Worm (Caenorhabditis elegans) whole organism, L1 larva: ENCODE measurements around the gene marg-1.

Source experiments
- C04F5.9 ChIP-seq: sonication (generic microtip); optimal IDR thresholded peaks from 2 replicates; lab custom pipeline; 2016; ENCODE audit warnings: missing genetic modification characterization, missing compliant biosample characterization
- Y116A8C.19 ChIP-seq: sonication (generic microtip); optimal IDR thresholded peaks from 2 replicates; lab custom pipeline; 2016; ENCODE audit warnings: missing compliant biosample characterization, missing genetic modification characterization, borderline replicate concordance
- ama-1 ChIP-seq: fragments of 150-350 bp; optimal IDR thresholded peaks from 2 replicates; lab custom pipeline; 2014
- blmp-1 ChIP-seq: fragments of 150-350 bp; optimal IDR thresholded peaks from 2 replicates; lab custom pipeline; 2014; ENCODE audit warnings: missing biosample characterization, missing genetic modification characterization
- ceh-90 ChIP-seq: sonication (generic microtip); optimal IDR thresholded peaks from 2 replicates; lab custom pipeline; 2016; ENCODE audit warnings: missing genetic modification characterization, missing compliant biosample characterization
- egl-13 ChIP-seq: sonication (generic microtip); optimal IDR thresholded peaks from 2 replicates; lab custom pipeline; 2016; ENCODE audit warnings: missing genotype, missing genetic modification reagents, missing genetic modification characterization, missing compliant biosample characterization
- egl-27 ChIP-seq, 2 experiments: fragments of 150-350 bp in 1 of 2; sonication (generic microtip); optimal IDR thresholded peaks; 3 replicates each; lab custom pipeline; 2017 to 2018; ENCODE audit warnings: missing biosample characterization in 2 of 2, missing genetic modification characterization in 2 of 2, missing genetic modification reagents in 2 of 2
- elt-2 ChIP-seq: sonication (generic microtip); optimal IDR thresholded peaks from 2 replicates; lab custom pipeline; 2016; ENCODE audit warnings: missing genetic modification characterization, mild to moderate bottlenecking, inconsistent platforms, missing compliant biosample characterization, missing genetic modification reagents
- elt-3 ChIP-seq, 6 experiments: fragments of 150-350 bp in 1 of 6; sonication (generic microtip); optimal IDR thresholded peaks; 2 replicates each; lab custom pipeline; 2017 to 2018; ENCODE audit warnings: missing biosample characterization in 6 of 6, missing genetic modification characterization in 6 of 6, inconsistent platforms in 1 of 6
- fkh-10 ChIP-seq: sonication (generic microtip); optimal IDR thresholded peaks from 2 replicates; lab custom pipeline; 2017; ENCODE audit warnings: missing biosample characterization, missing genetic modification reagents, missing genetic modification characterization
- fkh-8 ChIP-seq: sonication (generic microtip); optimal IDR thresholded peaks from 2 replicates; lab custom pipeline; 2016; ENCODE audit warnings: mild to moderate bottlenecking, missing genetic modification characterization, missing compliant biosample characterization
- fos-1 ChIP-seq: fragments of 150-350 bp; optimal IDR thresholded peaks from 2 replicates; lab custom pipeline; 2014; ENCODE audit warnings: missing biosample characterization, missing genetic modification characterization
- grh-1 ChIP-seq: fragments of 200-800 bp; sonication (Bioruptor generic); IDR thresholded peaks from 2 replicates; pipeline ENCODE4 v1.3.6; 2022; ENCODE audit warnings: missing genetic modification reagents, missing genetic modification characterization, missing compliant biosample characterization
- hlh-4 ChIP-seq: sonication (generic microtip); optimal IDR thresholded peaks from 2 replicates; lab custom pipeline; 2016; ENCODE audit warnings: mild to moderate bottlenecking, missing genetic modification characterization, missing compliant biosample characterization
- lin-14 ChIP-seq: fragments of 200-800 bp; sonication (Bioruptor generic); optimal IDR thresholded peaks from 2 replicates; lab custom pipeline; 2018; ENCODE audit warnings: mild to moderate bottlenecking, missing genetic modification characterization, moderate library complexity, missing compliant biosample characterization
- lin-15B ChIP-seq: fragments of 150-350 bp; sonication (generic microtip); optimal IDR thresholded peaks from 3 replicates; lab custom pipeline; 2014; ENCODE audit warnings: missing biosample characterization, missing genetic modification characterization
- lin-35 ChIP-seq, 2 experiments: fragments of 150-350 bp; optimal IDR thresholded peaks; 2 replicates each; lab custom pipeline; 2014; ENCODE audit warnings: missing biosample characterization in 2 of 2, missing genetic modification characterization in 2 of 2, missing genetic modification reagents in 2 of 2
- lsy-2 ChIP-seq, 2 experiments: fragments of 150-350 bp; optimal IDR thresholded peaks; 2 replicates each; lab custom pipeline; 2014; ENCODE audit warnings: missing biosample characterization in 2 of 2, missing genetic modification characterization in 2 of 2
- mdl-1 ChIP-seq, 2 experiments: fragments of 150-350 bp; optimal IDR thresholded peaks; 2 replicates each; lab custom pipeline; 2014 to 2017; ENCODE audit warnings: missing biosample characterization in 2 of 2, missing genetic modification characterization in 2 of 2, inconsistent platforms in 1 of 2
- nhr-11 ChIP-seq: fragments of 150-350 bp; optimal IDR thresholded peaks from 2 replicates; lab custom pipeline; 2014; ENCODE audit warnings: missing biosample characterization, missing genetic modification characterization
- nhr-12 ChIP-seq: sonication (generic microtip); optimal IDR thresholded peaks from 2 replicates; lab custom pipeline; 2017; ENCODE audit warnings: missing biosample characterization, missing genetic modification characterization
- nhr-20 ChIP-seq: sonication (generic microtip); optimal IDR thresholded peaks from 2 replicates; lab custom pipeline; 2016; ENCODE audit warnings: mild to moderate bottlenecking, missing genetic modification characterization, missing compliant biosample characterization
- nhr-71 ChIP-seq: sonication (generic microtip); optimal IDR thresholded peaks from 2 replicates; lab custom pipeline; 2016; ENCODE audit warnings: mild to moderate bottlenecking, missing genetic modification characterization, moderate library complexity, missing compliant biosample characterization
- nhr-85 ChIP-seq: sonication (generic microtip); peaks from one replicate; lab custom pipeline; 2016; ENCODE audit warnings: missing genetic modification characterization, inconsistent platforms, missing compliant biosample characterization
- nhr-90 ChIP-seq: sonication (generic microtip); optimal IDR thresholded peaks from 2 replicates; lab custom pipeline; 2016; ENCODE audit warnings: mild to moderate bottlenecking, missing genetic modification characterization, missing compliant biosample characterization; ENCODE audit not compliant: poor library complexity
- pqm-1 ChIP-seq: sonication (generic microtip); optimal IDR thresholded peaks from 3 replicates; lab custom pipeline; 2017; ENCODE audit warnings: missing biosample characterization, missing genetic modification characterization
- snu-23 ChIP-seq: sonication (generic microtip); optimal IDR thresholded peaks from 2 replicates; lab custom pipeline; 2016; ENCODE audit warnings: missing genetic modification characterization, missing compliant biosample characterization
- sptf-1 ChIP-seq: fragments of 150-350 bp; optimal IDR thresholded peaks from 2 replicates; lab custom pipeline; 2014; ENCODE audit warnings: missing biosample characterization, missing genetic modification characterization
- tlp-1 ChIP-seq: fragments of 150-350 bp; optimal IDR thresholded peaks from 2 replicates; lab custom pipeline; 2014; ENCODE audit warnings: missing biosample characterization, missing genetic modification characterization
- unc-30 ChIP-seq: sonication (generic microtip); optimal IDR thresholded peaks from 2 replicates; lab custom pipeline; 2017; ENCODE audit warnings: missing biosample characterization, missing genetic modification characterization
- unc-86 ChIP-seq: sonication (generic microtip); optimal IDR thresholded peaks from 2 replicates; lab custom pipeline; 2016; ENCODE audit warnings: missing genetic modification characterization, missing compliant biosample characterization
- unc-98 ChIP-seq: fragments of 200-800 bp; sonication (Bioruptor generic); IDR thresholded peaks from 2 replicates; pipeline ENCODE4 v1.3.6; 2022; ENCODE audit warnings: missing genetic modification characterization, missing compliant biosample characterization
- vab-15 ChIP-seq: sonication (generic microtip); optimal IDR thresholded peaks from 2 replicates; lab custom pipeline; 2017; ENCODE audit warnings: missing genotype, mild to moderate bottlenecking, missing genetic modification characterization, missing compliant biosample characterization
- zip-4 ChIP-seq: fragments of 200-800 bp; sonication (Bioruptor generic); optimal IDR thresholded peaks from 2 replicates; lab custom pipeline; 2018; ENCODE audit warnings: mild to moderate bottlenecking, missing genetic modification characterization, moderate library complexity, missing compliant biosample characterization
- ztf-11 ChIP-seq, 2 experiments: sonication (generic microtip); optimal IDR thresholded peaks; 2 replicates each; lab custom pipeline; 2016 to 2017; ENCODE audit warnings: missing genetic modification characterization in 2 of 2, missing biosample characterization in 1 of 2, missing compliant biosample characterization in 1 of 2
- ztf-4 ChIP-seq: fragments of 150-350 bp; optimal IDR thresholded peaks from 2 replicates; lab custom pipeline; 2014; ENCODE audit warnings: missing biosample characterization, missing genetic modification characterization

Gene marg-1

DNA sequence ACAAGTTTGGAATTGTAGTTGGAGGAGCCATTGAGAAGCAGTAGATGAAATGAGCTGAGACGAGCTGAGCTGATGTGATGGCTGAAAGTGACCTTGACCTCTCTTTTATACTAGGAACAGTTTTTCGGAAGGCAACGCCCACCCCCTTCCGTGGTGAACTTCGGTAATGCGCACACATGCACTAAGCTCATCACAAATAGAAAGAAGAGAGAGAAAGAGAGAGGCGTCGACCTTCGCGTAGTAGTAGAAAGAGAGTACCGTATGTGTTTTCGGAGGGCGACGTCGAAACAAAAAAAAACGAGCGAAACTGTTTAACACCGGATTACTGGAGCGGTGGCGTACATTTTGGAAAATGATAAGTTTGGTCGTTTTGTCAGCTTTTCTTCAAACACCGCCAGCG lies at the start of gene marg-1:
marg-1 (minus strand) TSS at position 101 of the 400 bp plus-strand sequence.
- TF ChIP-seq vab-15 (tag; lab: Kevin White, UChicago) (no peak), lin-14 (GFP tag; lab: Kevin White, UChicago) (peak; percentile 3), nhr-11 (tag; lab: Kevin White, UChicago) (no peak), zip-4 (GFP tag; lab: Kevin White, UChicago) (no peak), ztf-4 (tag; lab: Kevin White, UChicago) (no peak)

ce11 chrX:3829605-3830004 lies 48.7 kb upstream of the marg-1 start:
- TF ChIP-seq sptf-1 (tag; lab: Kevin White, UChicago) (no peak), lin-35 (GFP tag; optimal IDR thresholded peaks at IDR 0.05; lab: Kevin White, UChicago) (peak in 1 of 2 experiments; percentile 42), ama-1 (no peak), blmp-1 (tag; lab: Kevin White, UChicago) (peak; percentile 51), snu-23 (GFP tag; lab: Kevin White, UChicago) (peak; percentile 0), lsy-2 (tag; optimal IDR thresholded peaks at IDR 0.05; lab: Kevin White, UChicago) (peak in 1 of 2 experiments; percentile 52), elt-3 (tag; optimal IDR thresholded peaks at IDR 0.05; lab: Kevin White, UChicago) (peak in 2 of 6 experiments; percentile 26 to 56), nhr-20 (tag; lab: Kevin White, UChicago) (peak; percentile 38), mdl-1 (tag; optimal IDR thresholded peaks at IDR 0.05; lab: Kevin White, UChicago) (peak in 1 of 2 experiments; percentile 29), unc-30 (tag; lab: Kevin White, UChicago) (no peak), ztf-11 (tag; optimal IDR thresholded peaks at IDR 0.05; lab: Kevin White, UChicago) (no peak), lin-14 (GFP tag; lab: Kevin White, UChicago) (peak; percentile 52), nhr-90 (peak; percentile 48), elt-2 (tag; lab: Kevin White, UChicago) (peak; percentile 93), nhr-71 (tag; lab: Kevin White, UChicago) (peak; percentile 21), egl-27 (tag; optimal IDR thresholded peaks at IDR 0.05; lab: Kevin White, UChicago) (no peak), ceh-90 (no peak)

- TF ChIP-seq lin-14 (GFP tag; lab: Kevin White, UChicago), result peak; percentile 32
- TF ChIP-seq nhr-85 (tag; lab: Kevin White, UChicago), result no peak
- no peak for TF ChIP-seq lin-15B
- no peak for TF ChIP-seq nhr-12
- peak; percentile 14 for TF ChIP-seq fkh-10 (GFP tag; lab: Kevin White, UChicago)
- TF ChIP-seq hlh-4 (tag; lab: Kevin White, UChicago), result no peak
Observed at ce11 chrX:3828598-3829204, 47.8 kb upstream of the marg-1 start.

DNA sequence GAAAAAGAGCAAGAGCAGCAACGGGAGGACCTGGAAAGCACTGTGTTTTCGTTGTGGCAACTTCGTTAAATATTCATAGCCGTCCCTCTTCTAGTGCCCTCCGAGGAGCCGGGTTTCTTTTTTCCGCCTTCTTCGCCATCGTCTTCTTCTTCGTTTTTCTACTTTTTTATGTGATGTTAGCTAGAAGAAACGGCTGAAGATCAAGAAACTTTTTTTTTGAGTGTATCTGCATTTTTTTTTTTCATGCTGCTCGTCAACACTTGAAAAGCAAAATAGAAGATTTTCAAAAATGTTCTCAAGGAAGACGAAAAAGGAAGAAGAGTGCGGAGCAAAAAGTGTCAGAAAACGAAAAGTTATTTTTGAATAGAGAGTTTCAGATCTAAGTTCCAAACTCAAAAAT lies 46.4 kb upstream of the marg-1 start:
- TF ChIP-seq tlp-1 (tag; lab: Kevin White, UChicago), result no peak
- TF ChIP-seq Y116A8C.19 (tag; lab: Kevin White, UChicago), result no peak
- no peak for TF ChIP-seq nhr-11 (tag; lab: Kevin White, UChicago)
- no peak for TF ChIP-seq egl-13 (tag; lab: Kevin White, UChicago)
- no peak for TF ChIP-seq nhr-12
- no peak for TF ChIP-seq fos-1 (tag; lab: Kevin White, UChicago)
- TF ChIP-seq fkh-10 (GFP tag; lab: Kevin White, UChicago), result peak; percentile 42

DNA sequence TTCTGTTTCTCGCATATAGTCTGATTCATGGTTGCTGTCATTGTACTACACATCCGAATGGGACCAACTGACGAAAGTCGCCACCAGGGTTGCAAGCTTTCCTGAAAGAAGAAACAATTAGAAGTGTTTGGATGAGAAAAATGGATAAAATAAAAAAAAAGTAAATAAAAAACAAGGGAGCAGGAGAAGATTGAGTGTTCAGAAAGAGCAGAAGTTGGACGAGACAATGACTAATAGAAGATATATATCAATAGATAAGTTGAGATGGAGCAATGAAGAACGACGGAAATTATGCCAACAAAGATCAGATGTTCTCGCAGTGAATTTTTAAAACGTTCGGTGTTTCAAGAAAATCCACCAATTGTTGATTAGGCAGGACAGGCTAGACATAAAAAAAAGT lies 45.9 kb upstream of the marg-1 start, which contains the start of gene fkh-9:
fkh-9 (minus strand) TSS at position 101 of the 400 bp plus-strand sequence.
- no peak for TF ChIP-seq fkh-8 (tag; lab: Kevin White, UChicago)
- no peak for TF ChIP-seq grh-1 (GFP tag; lab: Robert Waterston, UW)
- TF ChIP-seq C04F5.9 (tag; lab: Kevin White, UChicago), result no peak
- no peak for TF ChIP-seq sptf-1 (tag; lab: Kevin White, UChicago)
- no peak for TF ChIP-seq pqm-1 (tag; lab: Kevin White, UChicago)
- no peak for TF ChIP-seq elt-2 (tag; lab: Kevin White, UChicago)
- no peak for TF ChIP-seq unc-98 (GFP tag; lab: Robert Waterston, UW)
- no peak for TF ChIP-seq unc-86 (tag; lab: Kevin White, UChicago)
- no peak for TF ChIP-seq zip-4 (GFP tag; lab: Kevin White, UChicago)
